Fruit fly (Drosophila melanogaster) whole organism, embryonic: ENCODE measurements around the gene IscU.

Experiments
- Atf6 ChIP-seq: fragments of 200-800 bp; sonication (Bioruptor generic); IDR thresholded peaks from 2 replicates; pipeline ENCODE4 v1.3.6; 2022; ENCODE audit warnings: missing biosample characterization, missing genetic modification characterization
- Awh ChIP-seq: fragments of 200-800 bp; sonication (Bioruptor generic); IDR thresholded peaks from 2 replicates; pipeline ENCODE4, ENCODE4 v1.3.6; 2022; ENCODE audit warnings: missing biosample characterization, missing genetic modification characterization
- CG10267 ChIP-seq: fragments of 200-800 bp; sonication (Bioruptor generic); optimal IDR thresholded peaks from 2 replicates; lab custom pipeline; 2018; ENCODE audit warnings: missing biosample characterization, mild to moderate bottlenecking, missing genetic modification characterization, moderate library complexity
- CG12219 ChIP-seq: fragments of 200-800 bp; sonication (Bioruptor generic); optimal IDR thresholded peaks from 3 replicates; lab custom pipeline; 2018; ENCODE audit warnings: missing biosample characterization, mild to moderate bottlenecking, missing genetic modification characterization
- CG14710 ChIP-seq: fragments of 200-800 bp; sonication (Bioruptor generic); optimal IDR thresholded peaks from 3 replicates; lab custom pipeline; 2019; ENCODE audit warnings: missing biosample characterization, mild to moderate bottlenecking, missing genetic modification characterization, moderate library complexity
- CG15479 ChIP-seq: fragments of 200-800 bp; sonication (Bioruptor generic); optimal IDR thresholded peaks from 3 replicates; lab custom pipeline; 2019; ENCODE audit warnings: missing biosample characterization, mild to moderate bottlenecking, missing genetic modification characterization, moderate library complexity
- CG17359 ChIP-seq: fragments of 200-800 bp; sonication (Bioruptor generic); optimal IDR thresholded peaks from 3 replicates; lab custom pipeline; 2018; ENCODE audit warnings: missing biosample characterization, mild to moderate bottlenecking, missing genetic modification characterization, moderate library complexity
- CG17385 ChIP-seq: fragments of 200-800 bp; sonication (Bioruptor generic); optimal IDR thresholded peaks from 3 replicates; lab custom pipeline; 2018; ENCODE audit warnings: missing biosample characterization, mild to moderate bottlenecking, missing genetic modification characterization
- CG18476 ChIP-seq: fragments of 200-800 bp; sonication (Bioruptor generic); optimal IDR thresholded peaks from 2 replicates; lab custom pipeline; 2016; ENCODE audit warnings: missing biosample characterization, mild to moderate bottlenecking, missing genetic modification characterization
- CG34376 ChIP-seq: fragments of 200-800 bp; sonication (Bioruptor generic); optimal IDR thresholded peaks from 2 replicates; lab custom pipeline; 2018; ENCODE audit warnings: missing biosample characterization, mild to moderate bottlenecking, missing genetic modification characterization
- CG6175 ChIP-seq: fragments of 200-800 bp; sonication (Bioruptor generic); IDR thresholded peaks from 3 replicates; pipeline ENCODE4 v1.3.6; 2022; ENCODE audit warnings: missing biosample characterization, missing genetic modification characterization
- CG6683 ChIP-seq: fragments of 200-800 bp; sonication (Bioruptor generic); optimal IDR thresholded peaks from 2 replicates; lab custom pipeline; 2017; ENCODE audit warnings: missing biosample characterization, mild to moderate bottlenecking, missing genetic modification characterization, missing genetic modification reagents
- CG7839 ChIP-seq: fragments of 200-800 bp; sonication (Bioruptor generic); optimal IDR thresholded peaks from 3 replicates; lab custom pipeline; 2018; ENCODE audit warnings: missing biosample characterization, mild to moderate bottlenecking, missing genetic modification characterization, moderate library complexity
- CG9215 ChIP-seq: fragments of 200-800 bp; sonication (Bioruptor generic); IDR thresholded peaks from 2 replicates; pipeline ENCODE4 v1.3.6; 2022; ENCODE audit warnings: missing biosample characterization, missing genetic modification characterization
- CG9797 ChIP-seq: fragments of 200-800 bp; sonication (Bioruptor generic); optimal IDR thresholded peaks from 3 replicates; lab custom pipeline; 2018; ENCODE audit warnings: missing biosample characterization, mild to moderate bottlenecking, missing genetic modification characterization
- CG9932 ChIP-seq: fragments of 200-800 bp; sonication (Bioruptor generic); IDR thresholded peaks from 2 replicates; pipeline ENCODE4 v1.3.6; 2022; ENCODE audit warnings: missing biosample characterization, missing genetic modification characterization
- Dll ChIP-seq: fragments of 200-800 bp; sonication (Bioruptor generic); IDR thresholded peaks from 4 replicates; pipeline ENCODE4 v1.3.6; 2022; ENCODE audit warnings: missing biosample characterization, missing genetic modification characterization; ENCODE audit not compliant: partially characterized antibody
- Dp ChIP-seq: fragments of 200-800 bp; sonication (Bioruptor generic); optimal IDR thresholded peaks from 2 replicates; lab custom pipeline; 2018; ENCODE audit warnings: missing biosample characterization, mild to moderate bottlenecking, missing genetic modification characterization, moderate library complexity
- Fer3 ChIP-seq: fragments of 200-800 bp; sonication (Bioruptor generic); optimal IDR thresholded peaks from 2 replicates; lab custom pipeline; 2018; ENCODE audit warnings: missing biosample characterization, mild to moderate bottlenecking, missing genetic modification characterization, moderate library complexity
- HmgZ ChIP-seq: fragments of 200-800 bp; sonication (Bioruptor generic); optimal IDR thresholded peaks from 2 replicates; lab custom pipeline; 2018; ENCODE audit warnings: missing biosample characterization, mild to moderate bottlenecking, missing genetic modification characterization
- MBD-R2 ChIP-seq: fragments of 200-800 bp; sonication (Bioruptor generic); IDR thresholded peaks from 2 replicates; pipeline ENCODE4 v1.3.6; 2022; ENCODE audit warnings: missing biosample characterization, missing genetic modification characterization
- Meics ChIP-seq: fragments of 200-800 bp; sonication (Bioruptor generic); optimal IDR thresholded peaks from 2 replicates; lab custom pipeline; 2017; ENCODE audit warnings: missing biosample characterization, mild to moderate bottlenecking, missing genetic modification characterization
- NfI ChIP-seq: fragments of 200-800 bp; sonication (Bioruptor generic); optimal IDR thresholded peaks from 3 replicates; lab custom pipeline; 2018; ENCODE audit warnings: missing biosample characterization, mild to moderate bottlenecking, missing genetic modification characterization, moderate library complexity
- Scr ChIP-seq: fragments of 200-800 bp; sonication (Bioruptor generic); IDR thresholded peaks from 2 replicates; pipeline ENCODE4 v1.3.6; 2022; ENCODE audit warnings: missing biosample characterization, missing genetic modification characterization; ENCODE audit not compliant: partially characterized antibody
- Six4 ChIP-seq: fragments of 200-800 bp; sonication (Bioruptor generic); optimal IDR thresholded peaks from 2 replicates; lab custom pipeline; 2016; ENCODE audit warnings: missing biosample characterization, missing genetic modification characterization
- Sry-β ChIP-seq: fragments of 200-800 bp; sonication (Bioruptor generic); optimal IDR thresholded peaks from 2 replicates; lab custom pipeline; 2018; ENCODE audit warnings: missing biosample characterization, mild to moderate bottlenecking, missing genetic modification characterization, moderate library complexity
- Tbp ChIP-seq: fragments of >200 bp; optimal IDR thresholded peaks from 2 replicates; lab custom pipeline; 2018; ENCODE audit warnings: missing biosample characterization, missing genetic modification characterization
- ab ChIP-seq: fragments of 200-800 bp; sonication (Bioruptor generic); optimal IDR thresholded peaks from 2 replicates; lab custom pipeline; 2016; ENCODE audit warnings: missing biosample characterization, missing genetic modification characterization
- ara ChIP-seq: fragments of 200-800 bp; sonication (Bioruptor generic); IDR thresholded peaks from 2 replicates; pipeline ENCODE4 v1.3.6; 2022; ENCODE audit warnings: missing biosample characterization, missing genetic modification characterization
- bab2 ChIP-seq: fragments of 200-800 bp; sonication (Bioruptor generic); optimal IDR thresholded peaks from 2 replicates; lab custom pipeline; 2016; ENCODE audit warnings: missing biosample characterization, missing genetic modification characterization
- br ChIP-seq: fragments of >200 bp; optimal IDR thresholded peaks from 2 replicates; lab custom pipeline; 2017
- bsh ChIP-seq, 2 experiments: fragments of 200-800 bp; sonication (Bioruptor generic); optimal IDR thresholded peaks; 2 replicates each; lab custom pipeline; 2017 to 2018; ENCODE audit warnings: mild to moderate bottlenecking in 2 of 2, missing biosample characterization in 2 of 2, missing genetic modification characterization in 2 of 2, moderate library complexity in 1 of 2
- crc ChIP-seq: fragments of 200-800 bp; sonication (Bioruptor generic); optimal IDR thresholded peaks from 2 replicates; lab custom pipeline; 2016; ENCODE audit warnings: missing biosample characterization, missing genetic modification characterization
- crp ChIP-seq, 2 experiments: fragments of 200-800 bp; sonication (Bioruptor generic); optimal IDR thresholded peaks; 2 replicates in 1 of 2; 3 replicates in 1 of 2; lab custom pipeline; 2017; ENCODE audit warnings: missing biosample characterization in 2 of 2, missing genetic modification characterization in 2 of 2, mild to moderate bottlenecking in 1 of 2, moderate library complexity in 1 of 2
- da ChIP-seq: fragments of 200-800 bp; sonication (Bioruptor generic); optimal IDR thresholded peaks from 2 replicates; lab custom pipeline; 2016; ENCODE audit warnings: missing biosample characterization, missing genetic modification characterization
- fd64A ChIP-seq: fragments of 200-800 bp; sonication (Bioruptor generic); optimal IDR thresholded peaks from 3 replicates; lab custom pipeline; 2018; ENCODE audit warnings: missing biosample characterization, mild to moderate bottlenecking, missing genetic modification characterization
- hth ChIP-seq: fragments of >200 bp; optimal IDR thresholded peaks from 2 replicates; lab custom pipeline; 2017; ENCODE audit warnings: inconsistent platforms
- inv ChIP-seq: fragments of 200-800 bp; sonication (Bioruptor generic); IDR thresholded peaks from 2 replicates; pipeline ENCODE4 v1.3.6; 2022; ENCODE audit warnings: missing biosample characterization, missing genetic modification characterization; ENCODE audit not compliant: partially characterized antibody
- mam ChIP-seq: fragments of 200-800 bp; sonication (Bioruptor generic); optimal IDR thresholded peaks from 3 replicates; lab custom pipeline; 2016; ENCODE audit warnings: missing biosample characterization, missing genetic modification characterization
- pb ChIP-seq: fragments of 200-800 bp; sonication (Bioruptor generic); optimal IDR thresholded peaks from 3 replicates; lab custom pipeline; 2016; ENCODE audit warnings: missing biosample characterization, missing genetic modification characterization
- pfk ChIP-seq: fragments of 200-800 bp; sonication (Bioruptor generic); optimal IDR thresholded peaks from 2 replicates; lab custom pipeline; 2018; ENCODE audit warnings: missing biosample characterization, mild to moderate bottlenecking, missing genetic modification characterization, moderate library complexity
- pho ChIP-seq: fragments of 200-800 bp; sonication (Bioruptor generic); optimal IDR thresholded peaks from 2 replicates; lab custom pipeline; 2016; ENCODE audit warnings: missing biosample characterization, missing genetic modification characterization
- pros ChIP-seq: fragments of 200-800 bp; sonication (Bioruptor generic); optimal IDR thresholded peaks from 3 replicates; lab custom pipeline; 2019; ENCODE audit warnings: missing biosample characterization, mild to moderate bottlenecking, missing genetic modification characterization, moderate library complexity
- pzg ChIP-seq: fragments of 200-800 bp; sonication (Bioruptor generic); optimal IDR thresholded peaks from 3 replicates; lab custom pipeline; 2018; ENCODE audit warnings: missing biosample characterization, mild to moderate bottlenecking, missing genetic modification characterization, moderate library complexity
- repo ChIP-seq: fragments of 200-800 bp; sonication (Bioruptor generic); optimal IDR thresholded peaks from 2 replicates; lab custom pipeline; 2016; ENCODE audit warnings: missing biosample characterization, missing genetic modification characterization
- rib ChIP-seq: fragments of 200-800 bp; sonication (Bioruptor generic); IDR thresholded peaks from 2 replicates; pipeline ENCODE4 v1.3.6; 2022; ENCODE audit warnings: missing biosample characterization, missing genetic modification characterization
- shn ChIP-seq: fragments of 200-800 bp; sonication (Bioruptor generic); optimal IDR thresholded peaks from 3 replicates; lab custom pipeline; 2016; ENCODE audit warnings: missing biosample characterization, missing genetic modification characterization
- trh ChIP-seq: fragments of 200-800 bp; sonication (Bioruptor generic); optimal IDR thresholded peaks from 2 replicates; lab custom pipeline; 2016; ENCODE audit warnings: missing biosample characterization, missing genetic modification characterization
- zen ChIP-seq: fragments of 200-800 bp; sonication (Bioruptor generic); optimal IDR thresholded peaks from 3 replicates; lab custom pipeline; 2018; ENCODE audit warnings: missing biosample characterization, mild to moderate bottlenecking, missing genetic modification characterization, moderate library complexity
- zen2 ChIP-seq: fragments of 200-800 bp; sonication (Bioruptor generic); IDR thresholded peaks from 3 replicates; pipeline ENCODE4 v1.3.6; 2022; ENCODE audit warnings: missing biosample characterization, missing genetic modification characterization; ENCODE audit not compliant: partially characterized antibody

IscU gene

dm6 chr3R:8846154-8846648 is 22.2 kb upstream of the IscU start (continued):
- TF ChIP-seq Awh (GFP tag; lab: Robert Waterston, UW): peak; percentile 71; the same call in 1 of the 2 replicates
- TF ChIP-seq rib: peak; percentile 50
- TF ChIP-seq mam (GFP tag; lab: Kevin White, UChicago): no peak
- no peak for TF ChIP-seq hth
- TF ChIP-seq inv: no peak
- TF ChIP-seq CG17385 (GFP tag; lab: Kevin White, UChicago): peak; percentile 35
- peak; percentile 49 for TF ChIP-seq Fer3 (tag; lab: Kevin White, UChicago)
- peak; percentile 40 for TF ChIP-seq bab2
- peak; percentile 21 for TF ChIP-seq NfI
- TF ChIP-seq pzg (GFP tag; lab: Kevin White, UChicago): peak; percentile 13
- TF ChIP-seq crp (GFP tag; optimal IDR thresholded peaks at IDR 0.05; lab: Kevin White, UChicago): no peak
- peak; percentile 64 for TF ChIP-seq pfk (GFP tag; lab: Kevin White, UChicago)
- TF ChIP-seq bsh (GFP tag; optimal IDR thresholded peaks at IDR 0.05; lab: Kevin White, UChicago): peak in 1 of 2 experiments; percentile 63
- no peak for TF ChIP-seq CG9215 (GFP tag; lab: Robert Waterston, UW)
- TF ChIP-seq crc (GFP tag; lab: Kevin White, UChicago): no peak
- no peak for TF ChIP-seq Tbp (GFP tag; lab: Kevin White, UChicago)
- TF ChIP-seq Atf6 (GFP tag; lab: Robert Waterston, UW): peak; percentile 73
- no peak for TF ChIP-seq Six4 (GFP tag; lab: Kevin White, UChicago)
- TF ChIP-seq CG18476 (GFP tag; lab: Kevin White, UChicago): no peak
- TF ChIP-seq CG9797 (GFP tag; lab: Kevin White, UChicago): peak; percentile 16
- peak; percentile 45; the same call in 1 of the 2 replicates for TF ChIP-seq ara (GFP tag; lab: Robert Waterston, UW)
- TF ChIP-seq CG6175 (GFP tag; lab: Robert Waterston, UW): no peak
- TF ChIP-seq ab (GFP tag; lab: Kevin White, UChicago): no peak
- TF ChIP-seq pho: peak; percentile 36
- TF ChIP-seq shn: no peak
- TF ChIP-seq CG6683: peak; percentile 46
- no peak for TF ChIP-seq br (lab: Kevin White, UChicago)
- TF ChIP-seq CG12219 (GFP tag; lab: Kevin White, UChicago): peak; percentile 63
- TF ChIP-seq Dp (GFP tag; lab: Kevin White, UChicago): peak; percentile 10
- peak; percentile 47 for TF ChIP-seq CG14710
- no peak for TF ChIP-seq da (GFP tag; lab: Kevin White, UChicago)
- TF ChIP-seq pb (GFP tag; lab: Kevin White, UChicago): no peak
- peak; percentile 10 for TF ChIP-seq trh (GFP tag; lab: Kevin White, UChicago)
- TF ChIP-seq CG34376: peak; percentile 80
- peak; percentile 45; the same call in 1 of the 2 replicates for TF ChIP-seq MBD-R2
- TF ChIP-seq CG7839: peak; percentile 28
- peak; percentile 84 for TF ChIP-seq pros (GFP tag; lab: Kevin White, UChicago)
- peak; percentile 71 for TF ChIP-seq fd64A
- peak; percentile 56 for TF ChIP-seq CG17359 (tag; lab: Kevin White, UChicago)
- TF ChIP-seq CG10267 (tag; lab: Kevin White, UChicago): peak; percentile 23
- peak; percentile 34; the same call in 1 of the 2 replicates for TF ChIP-seq CG9932 (GFP tag; lab: Robert Waterston, UW)
- TF ChIP-seq repo: peak; percentile 30
- 0 out of 4 replicates have a peak, but pooled peaks have one; percentile 26 for TF ChIP-seq Dll (GFP tag; lab: Robert Waterston, UW)
- peak; percentile 67 for TF ChIP-seq CG15479 (GFP tag; lab: Kevin White, UChicago)
- TF ChIP-seq zen (tag; lab: Kevin White, UChicago): peak; percentile 43
- TF ChIP-seq Sry-β (GFP tag; lab: Kevin White, UChicago): no peak
- TF ChIP-seq Scr (GFP tag; lab: Robert Waterston, UW): peak; percentile 21; the same call in 1 of the 2 replicates
- TF ChIP-seq Meics (GFP tag; lab: Kevin White, UChicago): peak; percentile 70
- TF ChIP-seq zen2 (GFP tag; lab: Robert Waterston, UW): no peak
- peak; percentile 75 for TF ChIP-seq HmgZ (tag; lab: Kevin White, UChicago)
